Worm (Caenorhabditis elegans) whole organism, L2 larva: ENCODE measurements around the gene C24H11.2.
A peak's percentile ranks its signal among the peaks of the same experiment; 100 is the strongest.

Experiments used
- C34F6.9 ChIP-seq: fragments of 150-350 bp; optimal IDR thresholded peaks from 2 replicates; lab custom pipeline; 2014; ENCODE audit warnings: missing biosample characterization, missing genetic modification characterization
- F13H6.1 ChIP-seq: sonication (generic microtip); optimal IDR thresholded peaks from 2 replicates; lab custom pipeline; 2016; ENCODE audit warnings: missing genetic modification characterization, missing compliant biosample characterization
- R02D3.7 ChIP-seq: fragments of 150-350 bp; optimal IDR thresholded peaks from 2 replicates; lab custom pipeline; 2014; ENCODE audit warnings: missing biosample characterization, missing genetic modification characterization
- Y55F3AM.14 ChIP-seq: fragments of 200-800 bp; sonication (Bioruptor generic); optimal IDR thresholded peaks from 2 replicates; lab custom pipeline; 2018; ENCODE audit warnings: mild to moderate bottlenecking, missing genetic modification characterization, missing compliant biosample characterization
- ZK546.5 ChIP-seq: sonication (generic microtip); optimal IDR thresholded peaks from 2 replicates; lab custom pipeline; 2017; ENCODE audit warnings: missing biosample characterization, missing genetic modification characterization
- alr-1 ChIP-seq: fragments of 150-350 bp; optimal IDR thresholded peaks from 2 replicates; lab custom pipeline; 2014; ENCODE audit warnings: missing biosample characterization, missing genetic modification characterization
- aly-2 ChIP-seq: fragments of 150-350 bp; optimal IDR thresholded peaks from 2 replicates; lab custom pipeline; 2014; ENCODE audit warnings: missing biosample characterization, missing genetic modification characterization
- ama-1 ChIP-seq: fragments of 150-350 bp; optimal IDR thresholded peaks from 2 replicates; lab custom pipeline; 2018; ENCODE audit warnings: inconsistent platforms
- ceh-16 ChIP-seq: fragments of 150-350 bp; optimal IDR thresholded peaks from 2 replicates; lab custom pipeline; 2014; ENCODE audit warnings: missing biosample characterization, missing genetic modification characterization
- ceh-82 ChIP-seq: fragments of 150-350 bp; optimal IDR thresholded peaks from 2 replicates; lab custom pipeline; 2014; ENCODE audit warnings: missing biosample characterization, missing genetic modification characterization
- crh-2 ChIP-seq: sonication (generic microtip); optimal IDR thresholded peaks from 2 replicates; lab custom pipeline; 2017; ENCODE audit warnings: missing biosample characterization, missing genetic modification characterization
- dmd-4 ChIP-seq: sonication (generic microtip); optimal IDR thresholded peaks from 2 replicates; lab custom pipeline; 2017; ENCODE audit warnings: missing biosample characterization, missing genetic modification characterization
- egl-27 ChIP-seq: sonication (generic microtip); optimal IDR thresholded peaks from 3 replicates; lab custom pipeline; 2017; ENCODE audit warnings: missing biosample characterization, missing genetic modification reagents, missing genetic modification characterization
- elt-1 ChIP-seq: fragments of 150-350 bp; optimal IDR thresholded peaks from 2 replicates; lab custom pipeline; 2014; ENCODE audit warnings: missing biosample characterization, missing genetic modification characterization
- fos-1 ChIP-seq: fragments of 150-350 bp; optimal IDR thresholded peaks from 2 replicates; lab custom pipeline; 2014; ENCODE audit warnings: missing biosample characterization, missing genetic modification characterization
- gmeb-1 ChIP-seq: fragments of 150-350 bp; optimal IDR thresholded peaks from 2 replicates; lab custom pipeline; 2014; ENCODE audit warnings: missing biosample characterization, missing genetic modification characterization
- lin-11 ChIP-seq: fragments of 150-350 bp; sonication (generic microtip); optimal IDR thresholded peaks from 2 replicates; lab custom pipeline; 2014; ENCODE audit warnings: missing biosample characterization, missing genetic modification characterization, inconsistent platforms, mixed read lengths
- lin-13 ChIP-seq: fragments of 150-350 bp; optimal IDR thresholded peaks from 2 replicates; lab custom pipeline; 2014; ENCODE audit warnings: missing biosample characterization, missing genetic modification reagents, missing genetic modification characterization
- lin-39 ChIP-seq: fragments of 150-350 bp; optimal IDR thresholded peaks from 2 replicates; lab custom pipeline; 2014; ENCODE audit warnings: missing biosample characterization, missing genetic modification reagents, missing genetic modification characterization
- lsy-2 ChIP-seq, 2 experiments: fragments of 150-350 bp in 1 of 2; sonication (generic microtip) in 1 of 2; optimal IDR thresholded peaks; 2 replicates each; lab custom pipeline; 2014 to 2017; ENCODE audit warnings: missing biosample characterization in 2 of 2, missing genetic modification characterization in 2 of 2
- mab-5 ChIP-seq: fragments of 150-350 bp; optimal IDR thresholded peaks from 2 replicates; lab custom pipeline; 2014; ENCODE audit warnings: missing biosample characterization, missing genetic modification characterization
- mbf-1 ChIP-seq: sonication (generic microtip); optimal IDR thresholded peaks from 2 replicates; lab custom pipeline; 2017; ENCODE audit warnings: missing biosample characterization, missing genetic modification characterization
- mdl-1 ChIP-seq, 2 experiments: fragments of 150-350 bp in 1 of 2; sonication (generic microtip) in 1 of 2; optimal IDR thresholded peaks; 2 replicates each; lab custom pipeline; 2017; ENCODE audit warnings: missing biosample characterization in 2 of 2, missing genetic modification characterization in 2 of 2
- nhr-10 ChIP-seq: sonication (generic microtip); optimal IDR thresholded peaks from 2 replicates; lab custom pipeline; 2017; ENCODE audit warnings: missing biosample characterization, missing genetic modification characterization
- nhr-11 ChIP-seq: fragments of 150-350 bp; optimal IDR thresholded peaks from 2 replicates; lab custom pipeline; 2014; ENCODE audit warnings: missing biosample characterization, missing genetic modification characterization
- nhr-129 ChIP-seq: fragments of 150-350 bp; optimal IDR thresholded peaks from 2 replicates; lab custom pipeline; 2014; ENCODE audit warnings: missing biosample characterization, missing genetic modification characterization
- nhr-21 ChIP-seq: fragments of 150-350 bp; optimal IDR thresholded peaks from 2 replicates; lab custom pipeline; 2014; ENCODE audit warnings: missing biosample characterization, missing genetic modification characterization
- nhr-23 ChIP-seq: fragments of 150-350 bp; optimal IDR thresholded peaks from 2 replicates; lab custom pipeline; 2014; ENCODE audit warnings: missing biosample characterization, missing genetic modification reagents, missing genetic modification characterization
- nhr-237 ChIP-seq: fragments of 150-350 bp; optimal IDR thresholded peaks from 2 replicates; lab custom pipeline; 2014; ENCODE audit warnings: missing biosample characterization, missing genetic modification characterization
- nhr-25 ChIP-seq: fragments of 150-350 bp; sonication (generic microtip); optimal IDR thresholded peaks from 3 replicates; lab custom pipeline; 2014; ENCODE audit warnings: missing biosample characterization, missing genetic modification characterization
- nhr-6 ChIP-seq: fragments of 150-350 bp; optimal IDR thresholded peaks from 2 replicates; lab custom pipeline; 2014; ENCODE audit warnings: missing biosample characterization, missing genetic modification characterization
- nhr-77 ChIP-seq: fragments of 150-350 bp; optimal IDR thresholded peaks from 2 replicates; lab custom pipeline; 2014; ENCODE audit warnings: missing biosample characterization, missing genetic modification characterization
- peb-1 ChIP-seq: fragments of 150-350 bp; optimal IDR thresholded peaks from 2 replicates; lab custom pipeline; 2014; ENCODE audit warnings: missing biosample characterization, missing genetic modification characterization
- sem-4 ChIP-seq: fragments of 150-350 bp; optimal IDR thresholded peaks from 2 replicates; lab custom pipeline; 2014; ENCODE audit warnings: missing biosample characterization, missing genetic modification reagents, missing genetic modification characterization
- sma-3 ChIP-seq: sonication (generic microtip); optimal IDR thresholded peaks from 2 replicates; lab custom pipeline; 2016; ENCODE audit warnings: missing genetic modification reagents, missing genetic modification characterization, missing compliant biosample characterization
- sma-9 ChIP-seq, 2 experiments: fragments of 150-350 bp in 1 of 2; sonication (generic microtip) in 1 of 2; optimal IDR thresholded peaks; 2 replicates each; lab custom pipeline; 2014 to 2016; ENCODE audit warnings: missing genetic modification characterization in 2 of 2, mild to moderate bottlenecking in 1 of 2, missing biosample characterization in 1 of 2, missing compliant biosample characterization in 1 of 2, missing genetic modification reagents in 1 of 2, moderate library complexity in 1 of 2
- snpc-4 ChIP-seq: fragments of 150-350 bp; optimal IDR thresholded peaks from 2 replicates; lab custom pipeline; 2014; ENCODE audit warnings: missing biosample characterization, missing genetic modification characterization
- unc-55 ChIP-seq: fragments of 150-350 bp; sonication (generic microtip); optimal IDR thresholded peaks from 3 replicates; lab custom pipeline; 2014; ENCODE audit warnings: missing biosample characterization, missing genetic modification reagents, missing genetic modification characterization
- unc-62 ChIP-seq: fragments of 150-350 bp; optimal IDR thresholded peaks from 2 replicates; lab custom pipeline; 2014; ENCODE audit warnings: missing biosample characterization, missing genetic modification reagents, missing genetic modification characterization
- zag-1 ChIP-seq: fragments of 150-350 bp; optimal IDR thresholded peaks from 2 replicates; lab custom pipeline; 2014; ENCODE audit warnings: missing biosample characterization, missing genetic modification characterization
- ztf-1 ChIP-seq: fragments of 200-800 bp; sonication (Bioruptor generic); conservative IDR thresholded peaks from 2 replicates; pipeline ENCODE4 v1.3.6; 2022; ENCODE audit warnings: missing genetic modification characterization, missing compliant biosample characterization
- ztf-11 ChIP-seq: sonication (generic microtip); optimal IDR thresholded peaks from 2 replicates; lab custom pipeline; 2017; ENCODE audit warnings: missing biosample characterization, missing genetic modification characterization
- ztf-4 ChIP-seq: fragments of 150-350 bp; optimal IDR thresholded peaks from 2 replicates; lab custom pipeline; 2014; ENCODE audit warnings: missing biosample characterization, missing genetic modification characterization

C24H11.2 gene

DNA sequence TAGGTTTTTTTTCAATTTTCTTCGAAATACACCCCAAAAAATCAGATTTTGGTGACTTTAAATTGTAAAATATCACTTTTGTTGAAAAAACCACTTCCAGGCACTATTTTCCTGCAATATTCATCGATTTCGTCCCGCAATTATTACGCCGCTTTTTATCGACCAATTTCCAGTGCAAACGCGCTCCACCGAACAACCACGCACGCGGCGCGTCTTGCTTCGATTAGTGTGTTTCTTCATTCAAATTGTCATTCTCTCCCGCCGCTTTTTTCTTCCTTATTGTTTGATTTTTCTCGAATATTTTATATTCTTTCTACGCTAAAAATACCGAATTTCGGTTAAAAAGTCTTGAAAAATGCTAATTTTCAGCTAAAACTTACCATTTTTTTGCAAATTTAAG is 33.5 kb upstream of the C24H11.2 start (continued):
- TF ChIP-seq nhr-6 (tag; lab: Kevin White, UChicago) = no peak
- TF ChIP-seq nhr-237 = no peak
- TF ChIP-seq nhr-21 = no peak
- no peak for TF ChIP-seq egl-27 (tag; lab: Kevin White, UChicago)
- peak; percentile 13 for TF ChIP-seq zag-1 (tag; lab: Kevin White, UChicago)
- no peak for TF ChIP-seq ztf-1 (GFP tag; lab: Robert Waterston, UW)
- TF ChIP-seq alr-1 = no peak
- peak; percentile 87 for TF ChIP-seq C34F6.9
- TF ChIP-seq sma-3 = peak; percentile 53
- TF ChIP-seq fos-1 = peak; percentile 48
- no peak for TF ChIP-seq ceh-82 (tag; lab: Kevin White, UChicago)
- peak; percentile 22 for TF ChIP-seq mab-5 (tag; lab: Kevin White, UChicago)
- no peak for TF ChIP-seq peb-1 (tag; lab: Kevin White, UChicago)
- peak in 1 of 2 experiments; percentile 78 for TF ChIP-seq mdl-1 (tag; optimal IDR thresholded peaks at IDR 0.05; lab: Kevin White, UChicago)
- TF ChIP-seq ceh-16 (tag; lab: Kevin White, UChicago) = no peak
- TF ChIP-seq lsy-2 (tag; optimal IDR thresholded peaks at IDR 0.05; lab: Kevin White, UChicago) = peak; percentile 36 to 85
- TF ChIP-seq unc-62 (GFP tag; lab: Kevin White, UChicago) = no peak
- TF ChIP-seq R02D3.7 (tag; lab: Kevin White, UChicago) = no peak
- no peak for TF ChIP-seq ama-1 (lab: Kevin White, UChicago)
- no peak for TF ChIP-seq ZK546.5 (tag; lab: Kevin White, UChicago)
- peak; percentile 74 for TF ChIP-seq crh-2 (tag; lab: Kevin White, UChicago)
- no peak for TF ChIP-seq aly-2
- TF ChIP-seq gmeb-1 (tag; lab: Kevin White, UChicago) = peak; percentile 35
- TF ChIP-seq lin-39 (tag; lab: Kevin White, UChicago) = no peak
- no peak for TF ChIP-seq nhr-23 (tag; lab: Kevin White, UChicago)

ce11 chrIII:11824580-11824979 is 32.4 kb upstream of the C24H11.2 start:
- TF ChIP-seq Y55F3AM.14 (GFP tag; lab: Kevin White, UChicago) = no peak
- no peak for TF ChIP-seq dmd-4 (tag; lab: Kevin White, UChicago)
- no peak for TF ChIP-seq alr-1
- no peak for TF ChIP-seq unc-62 (GFP tag; lab: Kevin White, UChicago)
- no peak for TF ChIP-seq nhr-21
- TF ChIP-seq snpc-4 (tag; lab: Kevin White, UChicago) = no peak
- no peak for TF ChIP-seq lin-13 (GFP tag; lab: Kevin White, UChicago)
- no peak for TF ChIP-seq elt-1 (tag; lab: Kevin White, UChicago)
- no peak for TF ChIP-seq ztf-11 (tag; lab: Kevin White, UChicago)
- no peak for TF ChIP-seq ztf-1 (GFP tag; lab: Robert Waterston, UW)

ce11 chrIII:11824088-11824487 is 31.9 kb upstream of the C24H11.2 start:
- TF ChIP-seq nhr-11 (tag; lab: Kevin White, UChicago) (no peak), peb-1 (tag; lab: Kevin White, UChicago) (no peak)
- TF ChIP-seq, all 48 proteins: peak for 0

ce11 chrIII:11823260-11823659 is 31.1 kb upstream of the C24H11.2 start, which contains the start of gene C18D11.3:
TSS of gene C18D11.3 (plus strand) at chrIII:11823448.
- TF ChIP-seq sma-9 (GFP tag; optimal IDR thresholded peaks at IDR 0.05; lab: Kevin White, UChicago) (peak; percentile 90), sma-9 (tag; optimal IDR thresholded peaks at IDR 0.05; lab: Kevin White, UChicago) (no peak), zag-1 (tag; lab: Kevin White, UChicago) (peak; percentile 16), dmd-4 (tag; lab: Kevin White, UChicago) (no peak), fos-1 (peak; percentile 86), nhr-25 (tag; lab: Kevin White, UChicago) (peak; percentile 85), C34F6.9 (peak; percentile 94), ztf-4 (tag; lab: Kevin White, UChicago) (peak; percentile 49), nhr-77 (tag; lab: Kevin White, UChicago) (no peak), sem-4 (tag; lab: Kevin White, UChicago) (peak; percentile 84), elt-1 (tag; lab: Kevin White, UChicago) (no peak), sma-3 (peak; percentile 82), lsy-2 (tag; optimal IDR thresholded peaks at IDR 0.05; lab: Kevin White, UChicago) (peak; percentile 90 to 98), F13H6.1 (tag; lab: Kevin White, UChicago) (peak; percentile 81), gmeb-1 (tag; lab: Kevin White, UChicago) (peak; percentile 76), lin-13 (GFP tag; lab: Kevin White, UChicago) (peak; percentile 84), unc-55 (peak; percentile 87), Y55F3AM.14 (GFP tag; lab: Kevin White, UChicago) (no peak), mdl-1 (tag; optimal IDR thresholded peaks at IDR 0.05; lab: Kevin White, UChicago) (peak in 1 of 2 experiments; percentile 63), peb-1 (tag; lab: Kevin White, UChicago) (no peak), alr-1 (no peak), unc-62 (GFP tag; lab: Kevin White, UChicago) (no peak), nhr-11 (tag; lab: Kevin White, UChicago) (no peak), nhr-129 (peak; percentile 92), nhr-10 (tag; lab: Kevin White, UChicago) (peak; percentile 24), crh-2 (tag; lab: Kevin White, UChicago) (peak; percentile 88), nhr-6 (tag; lab: Kevin White, UChicago) (no peak), lin-11 (peak; percentile 90), egl-27 (tag; lab: Kevin White, UChicago) (peak; percentile 60), ZK546.5 (tag; lab: Kevin White, UChicago) (no peak), aly-2 (no peak), snpc-4 (tag; lab: Kevin White, UChicago) (peak; percentile 78), mbf-1 (tag; lab: Kevin White, UChicago) (no peak), mab-5 (tag; lab: Kevin White, UChicago) (no peak), ceh-16 (tag; lab: Kevin White, UChicago) (peak; percentile 38), nhr-21 (peak; percentile 77)
